Worm (Caenorhabditis elegans) whole organism, mixed stage, embryonic: ENCODE measurements around the gene osm-3.

Experiments
- blmp-1 ChIP-seq: fragments of 150-350 bp; optimal IDR thresholded peaks from 2 replicates; lab custom pipeline; 2014; ENCODE audit warnings: missing biosample characterization, missing genetic modification characterization
- ceh-43 ChIP-seq: fragments of 200-800 bp; sonication (Bioruptor generic); optimal IDR thresholded peaks from 2 replicates; lab custom pipeline; 2018; ENCODE audit warnings: mild to moderate bottlenecking, missing genetic modification characterization, moderate library complexity, missing compliant biosample characterization
- ces-1 ChIP-seq: fragments of 150-350 bp; optimal IDR thresholded peaks from 2 replicates; lab custom pipeline; 2014; ENCODE audit warnings: missing biosample characterization, missing genetic modification reagents, missing genetic modification characterization
- elt-3 ChIP-seq: fragments of 150-350 bp; optimal IDR thresholded peaks from 2 replicates; lab custom pipeline; 2014; ENCODE audit warnings: missing biosample characterization, missing genetic modification characterization
- lin-13 ChIP-seq: fragments of 150-350 bp; optimal IDR thresholded peaks from 2 replicates; lab custom pipeline; 2014; ENCODE audit warnings: missing biosample characterization, missing genetic modification characterization
- lsy-2 ChIP-seq: fragments of 150-350 bp; optimal IDR thresholded peaks from 2 replicates; lab custom pipeline; 2014; ENCODE audit warnings: missing biosample characterization, missing genetic modification characterization
- mls-2 ChIP-seq: sonication (generic microtip); optimal IDR thresholded peaks from 2 replicates; lab custom pipeline; 2016; ENCODE audit warnings: mild to moderate bottlenecking, missing genetic modification characterization, moderate library complexity, missing compliant biosample characterization
- nhr-12 ChIP-seq: fragments of 150-350 bp; optimal IDR thresholded peaks from 2 replicates; lab custom pipeline; 2014; ENCODE audit warnings: missing biosample characterization, missing genetic modification characterization
- nhr-28 ChIP-seq: fragments of 150-350 bp; optimal IDR thresholded peaks from 2 replicates; lab custom pipeline; 2014; ENCODE audit warnings: missing biosample characterization, missing genetic modification characterization
- pha-4 ChIP-seq: fragments of 150-350 bp; optimal IDR thresholded peaks from 2 replicates; lab custom pipeline; 2018; ENCODE audit warnings: missing biosample characterization, missing genetic modification reagents, missing genetic modification characterization
- sem-2 ChIP-seq: fragments of 200-800 bp; sonication (Bioruptor generic); optimal IDR thresholded peaks from 2 replicates; lab custom pipeline; 2018; ENCODE audit warnings: mild to moderate bottlenecking, missing genetic modification characterization, missing compliant biosample characterization
- snpc-4 ChIP-seq: fragments of 150-350 bp; optimal IDR thresholded peaks from 2 replicates; lab custom pipeline; 2014; ENCODE audit warnings: missing biosample characterization, missing genetic modification characterization
- sptf-1 ChIP-seq: sonication (generic microtip); optimal IDR thresholded peaks from 2 replicates; lab custom pipeline; 2017; ENCODE audit warnings: mild to moderate bottlenecking, missing genetic modification characterization, moderate library complexity, missing compliant biosample characterization
- ztf-11 ChIP-seq: fragments of 150-350 bp; optimal IDR thresholded peaks from 2 replicates; lab custom pipeline; 2014; ENCODE audit warnings: missing biosample characterization, missing genetic modification characterization

DNA sequence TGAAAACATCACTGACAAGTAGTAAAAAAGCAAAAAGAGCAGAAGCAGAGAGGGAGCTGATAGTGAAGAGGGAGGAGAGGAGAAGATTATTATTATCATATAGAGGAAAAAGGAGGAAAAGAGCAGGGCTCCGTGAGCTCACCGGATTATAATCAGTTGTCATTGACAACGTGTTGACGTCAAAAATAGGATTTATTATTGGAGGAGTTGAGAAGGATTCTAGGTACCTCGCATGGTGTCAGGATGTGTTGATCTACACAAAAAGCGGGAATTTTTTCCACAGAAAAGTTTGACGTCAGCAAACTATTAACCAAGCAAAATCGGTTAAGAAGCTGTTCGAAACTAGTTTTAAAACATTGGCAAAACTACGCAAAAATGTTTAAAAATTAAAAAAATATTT, 26.7 kb downstream of the osm-3 start:
- no peak for TF ChIP-seq pha-4 (tag; lab: Kevin White, UChicago)
- TF ChIP-seq ztf-11, result no peak
- TF ChIP-seq mls-2 (tag; lab: Kevin White, UChicago), result no peak
- no peak for TF ChIP-seq lin-13 (tag; lab: Kevin White, UChicago)
- no peak for TF ChIP-seq elt-3 (tag; lab: Kevin White, UChicago)
- TF ChIP-seq blmp-1 (tag; lab: Kevin White, UChicago), result no peak
- TF ChIP-seq snpc-4 (tag; lab: Kevin White, UChicago), result no peak
- no peak for TF ChIP-seq nhr-28 (tag; lab: Kevin White, UChicago)
- TF ChIP-seq nhr-12 (tag; lab: Kevin White, UChicago), result no peak
- no peak for TF ChIP-seq ceh-43 (GFP tag; lab: Kevin White, UChicago)
- no peak for TF ChIP-seq ces-1 (GFP tag; lab: Kevin White, UChicago)
- no peak for TF ChIP-seq sptf-1
- no peak for TF ChIP-seq sem-2 (GFP tag; lab: Kevin White, UChicago)
- no peak for TF ChIP-seq lsy-2 (tag; lab: Kevin White, UChicago)
